Worm (Caenorhabditis elegans) whole organism, L4 larva: Measurements from ENCODE around the gene spp-2.
A peak's percentile ranks its signal among the peaks of the same experiment; 100 is the strongest.

Experiments used
- D1046.2 ChIP-seq: fragments of 200-800 bp; sonication (Bioruptor generic); IDR thresholded peaks from 2 replicates; pipeline ENCODE4 v1.3.6; 2022; ENCODE audit warnings: missing genetic modification characterization, missing compliant biosample characterization
- F10B5.3 ChIP-seq: sonication (generic microtip); optimal IDR thresholded peaks from 2 replicates; lab custom pipeline; 2016; ENCODE audit warnings: mild to moderate bottlenecking, missing genetic modification characterization, missing compliant biosample characterization
- F37D6.2 ChIP-seq: sonication (generic microtip); optimal IDR thresholded peaks from 2 replicates; lab custom pipeline; 2016; ENCODE audit warnings: mild to moderate bottlenecking, missing genetic modification characterization, missing compliant biosample characterization
- F44E2.7 ChIP-seq: fragments of 200-800 bp; sonication (Bioruptor generic); IDR thresholded peaks from 2 replicates; pipeline ENCODE4 v2.1.2; 2022; ENCODE audit warnings: missing genetic modification characterization, missing compliant biosample characterization
- T26A8.4 ChIP-seq: fragments of 200-800 bp; sonication (Bioruptor generic); IDR thresholded peaks from 2 replicates; pipeline ENCODE4 v1.3.6; 2022; ENCODE audit warnings: missing genetic modification characterization, missing compliant biosample characterization
- Y5F2A.4 ChIP-seq: fragments of 200-800 bp; sonication (Bioruptor generic); optimal IDR thresholded peaks from 2 replicates; lab custom pipeline; 2018; ENCODE audit warnings: mild to moderate bottlenecking, missing genetic modification characterization, missing compliant biosample characterization
- ZK337.2 ChIP-seq: fragments of 200-800 bp; sonication (Bioruptor generic); IDR thresholded peaks from 2 replicates; pipeline ENCODE4 v1.3.6; 2022; ENCODE audit warnings: missing genetic modification reagents, missing genetic modification characterization, missing compliant biosample characterization
- aha-1 ChIP-seq: fragments of 150-350 bp; peaks from one replicate; lab custom pipeline; 2014; ENCODE audit warnings: missing biosample characterization, missing genetic modification characterization
- aly-2 ChIP-seq: sonication (generic microtip); optimal IDR thresholded peaks from 2 replicates; lab custom pipeline; 2018; ENCODE audit warnings: missing biosample characterization, missing genetic modification characterization
- attf-4 ChIP-seq: sonication (generic microtip); optimal IDR thresholded peaks from 3 replicates; lab custom pipeline; 2017; ENCODE audit warnings: missing biosample characterization, missing genetic modification characterization
- ceh-20 ChIP-seq: fragments of 200-800 bp; sonication (Bioruptor generic); IDR thresholded peaks from 2 replicates; pipeline ENCODE4 v1.3.6; 2022; ENCODE audit warnings: missing genetic modification reagents, missing genetic modification characterization, missing compliant biosample characterization
- ceh-28 ChIP-seq: fragments of 150-350 bp; optimal IDR thresholded peaks from 2 replicates; lab custom pipeline; 2014; ENCODE audit warnings: missing biosample characterization, missing genetic modification reagents, missing genetic modification characterization
- ceh-44 ChIP-seq: fragments of 200-800 bp; sonication (Bioruptor generic); IDR thresholded peaks from 2 replicates; pipeline ENCODE4 v1.3.6; 2022; ENCODE audit warnings: missing genetic modification reagents, missing genetic modification characterization, missing compliant biosample characterization
- ceh-62 ChIP-seq: sonication (generic microtip); optimal IDR thresholded peaks from 2 replicates; lab custom pipeline; 2017; ENCODE audit warnings: missing biosample characterization, missing genetic modification characterization
- ceh-82 ChIP-seq: sonication (generic microtip); optimal IDR thresholded peaks from 2 replicates; lab custom pipeline; 2017; ENCODE audit warnings: missing biosample characterization, missing genetic modification characterization
- ces-1 ChIP-seq: fragments of 150-350 bp; sonication (generic microtip); optimal IDR thresholded peaks from 4 replicates; lab custom pipeline; 2014; ENCODE audit warnings: missing biosample characterization, missing genetic modification reagents, missing genetic modification characterization
- daf-12 ChIP-seq: fragments of 150-350 bp; optimal IDR thresholded peaks from 2 replicates; lab custom pipeline; 2014; ENCODE audit warnings: missing biosample characterization, missing genetic modification reagents, missing genetic modification characterization
- daf-16 ChIP-seq, 3 experiments: sonication (generic microtip); optimal IDR thresholded peaks; 2 replicates each; lab custom pipeline; 2016 to 2017; ENCODE audit warnings: missing genetic modification characterization in 3 of 3, missing genetic modification reagents in 3 of 3, mild to moderate bottlenecking in 2 of 3, missing compliant biosample characterization in 2 of 3, missing biosample characterization in 1 of 3, moderate library complexity in 1 of 3
- daf-19 ChIP-seq: fragments of 200-800 bp; sonication (Bioruptor generic); conservative IDR thresholded peaks from 2 replicates; pipeline ENCODE4 v1.3.6; 2022; ENCODE audit warnings: missing genetic modification characterization, missing compliant biosample characterization
- dmd-8 ChIP-seq: fragments of 200-800 bp; sonication (Bioruptor generic); IDR thresholded peaks from 2 replicates; pipeline ENCODE4 v1.3.6; 2022; ENCODE audit warnings: missing genetic modification characterization, missing compliant biosample characterization
- dmd-9 ChIP-seq: fragments of 200-800 bp; sonication (Bioruptor generic); IDR thresholded peaks from 2 replicates; pipeline ENCODE4 v1.3.6; 2022; ENCODE audit warnings: missing genetic modification reagents, missing genetic modification characterization, missing compliant biosample characterization
- duxl-1 ChIP-seq: sonication (generic microtip); optimal IDR thresholded peaks from 2 replicates; lab custom pipeline; 2016; ENCODE audit warnings: mild to moderate bottlenecking, missing genetic modification characterization, moderate library complexity, missing compliant biosample characterization; ENCODE audit not compliant: poor library complexity
- fkh-10 ChIP-seq: fragments of 150-350 bp; optimal IDR thresholded peaks from 2 replicates; lab custom pipeline; 2014; ENCODE audit warnings: missing biosample characterization, missing genetic modification reagents, missing genetic modification characterization
- fos-1 ChIP-seq: fragments of 150-350 bp; optimal IDR thresholded peaks from 2 replicates; lab custom pipeline; 2014; ENCODE audit warnings: missing biosample characterization, missing genetic modification characterization
- gei-8 ChIP-seq: fragments of 200-800 bp; sonication (Bioruptor generic); optimal IDR thresholded peaks from 2 replicates; lab custom pipeline; 2018; ENCODE audit warnings: mild to moderate bottlenecking, missing genetic modification characterization, missing compliant biosample characterization
- hlh-30 ChIP-seq: sonication (generic microtip); optimal IDR thresholded peaks from 2 replicates; lab custom pipeline; 2017; ENCODE audit warnings: antibody characterized with exemption, mild to moderate bottlenecking, missing genetic modification characterization, missing compliant biosample characterization; ENCODE audit not compliant: insufficient read depth
- lin-13 ChIP-seq: fragments of 150-350 bp; optimal IDR thresholded peaks from 2 replicates; lab custom pipeline; 2014; ENCODE audit warnings: missing biosample characterization, missing genetic modification reagents, missing genetic modification characterization
- lin-29 ChIP-seq: fragments of 200-800 bp; sonication (Bioruptor generic); IDR thresholded peaks from 2 replicates; pipeline ENCODE4 v1.3.6; 2022; ENCODE audit warnings: missing genetic modification reagents, missing genetic modification characterization, missing compliant biosample characterization
- lin-38 ChIP-seq: fragments of 200-800 bp; sonication (Bioruptor generic); IDR thresholded peaks from 2 replicates; pipeline ENCODE4 v1.3.6; 2022; ENCODE audit warnings: missing genetic modification reagents, missing genetic modification characterization, missing compliant biosample characterization
- lin-39 ChIP-seq: fragments of 150-350 bp; optimal IDR thresholded peaks from 2 replicates; lab custom pipeline; 2014; ENCODE audit warnings: missing biosample characterization, missing genetic modification reagents, missing genetic modification characterization
- lsy-2 ChIP-seq, 2 experiments: fragments of 150-350 bp in 1 of 2; sonication (generic microtip) in 1 of 2; optimal IDR thresholded peaks; 2 replicates each; lab custom pipeline; 2014 to 2017; ENCODE audit warnings: missing biosample characterization in 2 of 2, missing genetic modification characterization in 2 of 2
- mdl-1 ChIP-seq, 2 experiments: fragments of 150-350 bp in 1 of 2; sonication (generic microtip) in 1 of 2; optimal IDR thresholded peaks; 2 replicates each; lab custom pipeline; 2014 to 2017; ENCODE audit warnings: missing biosample characterization in 2 of 2, missing genetic modification characterization in 2 of 2
- mdt-29 ChIP-seq: fragments of 200-800 bp; sonication (Bioruptor generic); IDR thresholded peaks from 2 replicates; pipeline ENCODE4 v1.3.6; 2022; ENCODE audit warnings: missing genetic modification reagents, missing genetic modification characterization, missing compliant biosample characterization
- mxl-3 ChIP-seq: fragments of 200-800 bp; sonication (Bioruptor generic); optimal IDR thresholded peaks from 2 replicates; lab custom pipeline; 2018; ENCODE audit warnings: mild to moderate bottlenecking, missing genetic modification characterization, missing compliant biosample characterization
- nhr-11 ChIP-seq: fragments of 150-350 bp; optimal IDR thresholded peaks from 2 replicates; lab custom pipeline; 2014; ENCODE audit warnings: missing biosample characterization, missing genetic modification characterization
- nhr-25 ChIP-seq: sonication (generic microtip); optimal IDR thresholded peaks from 2 replicates; lab custom pipeline; 2017; ENCODE audit warnings: missing genetic modification characterization, mild to moderate bottlenecking, missing compliant biosample characterization, antibody characterized with exemption, moderate library complexity, borderline replicate concordance; ENCODE audit not compliant: insufficient read depth
- nhr-41 ChIP-seq: fragments of 200-800 bp; sonication (Bioruptor generic); IDR thresholded peaks from 2 replicates; pipeline ENCODE4 v1.3.6; 2022; ENCODE audit warnings: missing genetic modification reagents, missing genetic modification characterization, missing compliant biosample characterization
- nhr-6 ChIP-seq: fragments of 150-350 bp; optimal IDR thresholded peaks from 2 replicates; lab custom pipeline; 2014; ENCODE audit warnings: missing biosample characterization, missing genetic modification characterization
- nhr-76 ChIP-seq: fragments of 150-350 bp; optimal IDR thresholded peaks from 2 replicates; lab custom pipeline; 2014; ENCODE audit warnings: missing biosample characterization, missing genetic modification characterization
- nhr-77 ChIP-seq: fragments of 150-350 bp; optimal IDR thresholded peaks from 2 replicates; lab custom pipeline; 2014; ENCODE audit warnings: missing biosample characterization, missing genetic modification characterization
- set-16 ChIP-seq: fragments of 200-800 bp; sonication (Bioruptor generic); IDR thresholded peaks from 2 replicates; pipeline ENCODE4 v1.3.6; 2022; ENCODE audit warnings: missing genetic modification reagents, missing genetic modification characterization, missing compliant biosample characterization
- skn-1 ChIP-seq: fragments of 150-350 bp; optimal IDR thresholded peaks from 2 replicates; lab custom pipeline; 2014; ENCODE audit warnings: missing biosample characterization, missing genetic modification characterization
- snpc-1.2 ChIP-seq: fragments of 200-800 bp; sonication (Bioruptor generic); IDR thresholded peaks from 2 replicates; pipeline ENCODE4 v1.3.6; 2022; ENCODE audit warnings: missing genetic modification reagents, missing genetic modification characterization, missing compliant biosample characterization
- tag-97 ChIP-seq: fragments of 200-800 bp; sonication (Bioruptor generic); IDR thresholded peaks from 2 replicates; pipeline ENCODE4 v1.3.6; 2022; ENCODE audit warnings: missing genetic modification characterization, missing compliant biosample characterization
- tra-1 ChIP-seq: fragments of 200-800 bp; sonication (Bioruptor generic); IDR thresholded peaks from 2 replicates; pipeline ENCODE4 v1.3.6; 2022; ENCODE audit warnings: missing genetic modification reagents, missing genetic modification characterization, missing compliant biosample characterization
- unc-39 ChIP-seq: sonication (generic microtip); optimal IDR thresholded peaks from 2 replicates; lab custom pipeline; 2017; ENCODE audit warnings: missing biosample characterization, missing genetic modification characterization
- vab-7 ChIP-seq: fragments of 200-800 bp; sonication (Bioruptor generic); IDR thresholded peaks from 2 replicates; pipeline ENCODE4 v1.3.6; 2022; ENCODE audit warnings: missing genetic modification reagents, missing genetic modification characterization, missing compliant biosample characterization
- zag-1 ChIP-seq: fragments of 150-350 bp; optimal IDR thresholded peaks from 2 replicates; lab custom pipeline; 2014; ENCODE audit warnings: missing biosample characterization, missing genetic modification characterization
- zip-2 ChIP-seq: fragments of 150-350 bp; optimal IDR thresholded peaks from 2 replicates; lab custom pipeline; 2014; ENCODE audit warnings: missing biosample characterization, missing genetic modification characterization
- ztf-11 ChIP-seq: fragments of 150-350 bp; optimal IDR thresholded peaks from 2 replicates; lab custom pipeline; 2014; ENCODE audit warnings: missing biosample characterization, missing genetic modification characterization
- ztf-7 ChIP-seq: fragments of 150-350 bp; optimal IDR thresholded peaks from 2 replicates; lab custom pipeline; 2014; ENCODE audit warnings: missing biosample characterization, missing genetic modification characterization

spp-2 gene

DNA sequence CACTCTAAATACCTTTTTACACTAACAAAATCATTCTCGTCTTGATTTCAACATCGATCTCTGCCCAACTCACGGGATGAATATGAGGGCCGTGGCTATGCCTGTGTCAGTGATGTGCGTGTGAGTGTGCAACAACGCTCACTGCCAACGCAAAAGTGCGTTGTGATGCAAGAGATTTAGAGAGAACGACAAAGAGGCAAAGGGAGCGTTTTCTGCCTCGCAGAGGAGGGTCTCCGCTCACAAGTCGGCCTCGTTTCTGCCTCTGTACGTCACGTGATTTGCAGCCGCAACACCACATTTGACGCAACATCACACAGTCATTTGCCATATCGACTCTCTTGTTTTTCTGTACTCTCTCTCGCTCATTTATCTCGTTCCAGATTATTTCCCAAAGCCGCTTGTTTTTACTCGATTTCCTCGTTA is 17.7 kb upstream of the spp-2 start, which contains the start of gene epg-7 (continued):
- TF ChIP-seq dmd-8 (GFP tag; lab: Robert Waterston, UW) (peak; percentile 31; the same call in 1 of the 2 replicates), ces-1 (peak; percentile 55), mxl-3 (GFP tag; lab: Kevin White, UChicago) (peak; percentile 89), zag-1 (peak; percentile 39), aha-1 (tag; lab: Kevin White, UChicago) (peak; percentile 99), ztf-11 (no peak), daf-19 (no peak), lin-13 (GFP tag; lab: Kevin White, UChicago) (peak; percentile 91), tag-97 (no peak), F10B5.3 (tag; lab: Kevin White, UChicago) (peak; percentile 22), mdl-1 (tag; optimal IDR thresholded peaks at IDR 0.05; lab: Kevin White, UChicago) (peak; percentile 80 to 96), lin-39 (no peak), tra-1 (GFP tag; lab: Robert Waterston, UW) (peak; percentile 84), nhr-41 (GFP tag; lab: Robert Waterston, UW) (no peak), hlh-30 (tag; lab: Kevin White, UChicago) (peak; percentile 100), lsy-2 (tag; optimal IDR thresholded peaks at IDR 0.05; lab: Kevin White, UChicago) (peak; percentile 80 to 93), set-16 (peak; percentile 79), ztf-7 (peak; percentile 87), lin-29 (GFP tag; lab: Robert Waterston, UW) (0 out of 2 replicates have a peak, but pooled peaks have one; percentile 56), fos-1 (tag; lab: Kevin White, UChicago) (no peak), daf-12 (tag; lab: Kevin White, UChicago) (no peak), duxl-1 (tag; lab: Kevin White, UChicago) (peak; percentile 84), gei-8 (peak; percentile 55), D1046.2 (GFP tag; lab: Robert Waterston, UW) (no peak), nhr-77 (tag; lab: Kevin White, UChicago) (peak; percentile 62), nhr-25 (tag; lab: Kevin White, UChicago) (peak; percentile 92), aly-2 (tag; lab: Kevin White, UChicago) (no peak), F44E2.7 (GFP tag; lab: Robert Waterston, UW) (no peak), ceh-62 (no peak), lin-38 (GFP tag; lab: Robert Waterston, UW) (peak; percentile 76), fkh-10 (GFP tag; lab: Kevin White, UChicago) (peak; percentile 95), vab-7 (GFP tag; lab: Robert Waterston, UW) (peak; percentile 55; the same call in 1 of the 2 replicates), ceh-44 (GFP tag; lab: Robert Waterston, UW) (0 out of 2 replicates have a peak, but pooled peaks have one; percentile 24), ceh-28 (tag; lab: Kevin White, UChicago) (peak; percentile 21), F37D6.2 (tag; lab: Kevin White, UChicago) (peak; percentile 88), nhr-11 (tag; lab: Kevin White, UChicago) (peak; percentile 93), ZK337.2 (no peak), zip-2 (tag; lab: Kevin White, UChicago) (no peak), nhr-6 (tag; lab: Kevin White, UChicago) (peak; percentile 86), skn-1 (no peak), Y5F2A.4 (GFP tag; lab: Kevin White, UChicago) (peak; percentile 57), dmd-9 (peak; percentile 69), ceh-82 (tag; lab: Kevin White, UChicago) (no peak), nhr-76 (tag; lab: Kevin White, UChicago) (no peak), unc-39 (no peak), attf-4 (tag; lab: Kevin White, UChicago) (no peak), ceh-20 (GFP tag; lab: Robert Waterston, UW) (peak; percentile 94), daf-16 (GFP tag; optimal IDR thresholded peaks at IDR 0.05; lab: Kevin White, UChicago) (peak; percentile 41 to 94), daf-16 (tag; optimal IDR thresholded peaks at IDR 0.05; lab: Kevin White, UChicago) (peak; percentile 83), snpc-1.2 (no peak), T26A8.4 (GFP tag; lab: Robert Waterston, UW) (peak; percentile 91), mdt-29 (GFP tag; lab: Robert Waterston, UW) (peak; percentile 80)
